Fruit fly (Drosophila melanogaster): Measurements from ENCODE around the gene Orct2.

DNA sequence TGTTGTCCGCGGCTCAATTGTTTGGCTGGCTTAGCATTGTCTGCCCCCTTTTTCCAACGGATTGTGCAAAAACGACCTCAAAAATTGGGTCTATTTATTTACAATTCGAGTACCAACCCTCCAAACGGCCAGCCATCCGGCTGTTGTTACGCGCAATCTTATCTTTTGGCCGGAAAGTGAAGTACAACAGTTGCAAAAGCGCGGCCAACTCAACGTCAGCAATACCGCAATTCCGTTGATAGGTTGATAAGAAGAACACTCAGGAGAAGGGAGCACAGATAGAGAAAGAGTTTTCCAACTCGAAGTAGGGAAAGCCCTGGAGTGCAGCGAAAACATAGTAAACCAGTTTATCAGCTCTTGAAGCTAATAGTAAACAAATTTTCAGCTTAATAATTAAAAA is 24.1 kb downstream of the Orct2 start:
- no peak for TF ChIP-seq CG8478 (optimal IDR thresholded peaks at IDR 0.05)
- no peak for TF ChIP-seq CTCF (optimal IDR thresholded peaks at IDR 0.05)
